Fruit fly (Drosophila melanogaster) whole organism, embryonic: ENCODE data around the gene p115.

Experiments
- Atf-2 ChIP-seq: fragments of 200-800 bp; sonication (Bioruptor generic); optimal IDR thresholded peaks from 2 replicates; lab custom pipeline; 2016; ENCODE audit warnings: missing biosample characterization, missing genetic modification characterization
- Atf6 ChIP-seq: fragments of 200-800 bp; sonication (Bioruptor generic); IDR thresholded peaks from 2 replicates; pipeline ENCODE4 v1.3.6; 2022; ENCODE audit warnings: missing biosample characterization, missing genetic modification characterization
- Bteb2 ChIP-seq: fragments of 200-800 bp; sonication (Bioruptor generic); optimal IDR thresholded peaks from 2 replicates; lab custom pipeline; 2016; ENCODE audit warnings: missing biosample characterization, missing genetic modification characterization
- CG12391 ChIP-seq: fragments of 200-800 bp; sonication (Bioruptor generic); optimal IDR thresholded peaks from 3 replicates; lab custom pipeline; 2018; ENCODE audit warnings: missing biosample characterization, mild to moderate bottlenecking, missing genetic modification characterization, moderate library complexity
- CG14050 ChIP-seq: fragments of 200-800 bp; sonication (Bioruptor generic); IDR thresholded peaks from 3 replicates; pipeline ENCODE4 v1.3.6; 2022; ENCODE audit warnings: missing biosample characterization, missing genetic modification characterization
- CG14441 ChIP-seq: fragments of 200-800 bp; sonication (Bioruptor generic); IDR thresholded peaks from 2 replicates; pipeline ENCODE4 v1.3.6; 2022; ENCODE audit warnings: missing biosample characterization, missing genetic modification characterization
- CG15514 ChIP-seq: fragments of 200-800 bp; sonication (Bioruptor generic); optimal IDR thresholded peaks from 3 replicates; lab custom pipeline; 2017; ENCODE audit warnings: missing biosample characterization, missing genetic modification characterization, mild to moderate bottlenecking, moderate library complexity, missing genetic modification reagents
- CG1603 ChIP-seq: fragments of 200-800 bp; sonication (Bioruptor generic); optimal IDR thresholded peaks from 2 replicates; lab custom pipeline; 2019; ENCODE audit warnings: missing biosample characterization, mild to moderate bottlenecking, missing genetic modification characterization, moderate library complexity
- CG16813 ChIP-seq: fragments of 200-800 bp; sonication (Bioruptor generic); IDR thresholded peaks from 3 replicates; pipeline ENCODE4 v1.3.6; 2022; ENCODE audit warnings: missing biosample characterization, missing genetic modification characterization; ENCODE audit not compliant: partially characterized antibody
- CG17802 ChIP-seq: fragments of 200-800 bp; sonication (Bioruptor generic); optimal IDR thresholded peaks from 2 replicates; lab custom pipeline; 2018; ENCODE audit warnings: missing biosample characterization, mild to moderate bottlenecking, missing genetic modification characterization, moderate library complexity
- CG2129 ChIP-seq: fragments of 200-800 bp; sonication (Bioruptor generic); IDR thresholded peaks from 2 replicates; pipeline ENCODE4 v1.3.6; 2022; ENCODE audit warnings: missing biosample characterization, missing genetic modification characterization; ENCODE audit not compliant: partially characterized antibody
- CG30020 ChIP-seq: fragments of 200-800 bp; optimal IDR thresholded peaks from 2 replicates; lab custom pipeline; 2019; ENCODE audit warnings: missing biosample characterization, mild to moderate bottlenecking, missing genetic modification characterization, moderate library complexity
- CG32767 ChIP-seq: fragments of 200-800 bp; sonication (Bioruptor generic); IDR thresholded peaks from 2 replicates; pipeline ENCODE4 v1.3.6; 2022; ENCODE audit warnings: missing biosample characterization, missing genetic modification characterization
- CG34224 ChIP-seq: fragments of 200-800 bp; sonication (Bioruptor generic); IDR thresholded peaks from 3 replicates; pipeline ENCODE4 v1.3.6; 2022; ENCODE audit warnings: missing biosample characterization, missing genetic modification characterization; ENCODE audit not compliant: partially characterized antibody
- CG5180 ChIP-seq: fragments of 200-800 bp; sonication (Bioruptor generic); optimal IDR thresholded peaks from 3 replicates; lab custom pipeline; 2017; ENCODE audit warnings: missing biosample characterization, missing genetic modification characterization, mild to moderate bottlenecking, moderate library complexity, missing genetic modification reagents
- CG7556 ChIP-seq: fragments of 200-800 bp; sonication (Bioruptor generic); optimal IDR thresholded peaks from 2 replicates; lab custom pipeline; 2017; ENCODE audit warnings: missing biosample characterization, mild to moderate bottlenecking, missing genetic modification characterization
- CG7839 ChIP-seq: fragments of 200-800 bp; sonication (Bioruptor generic); optimal IDR thresholded peaks from 3 replicates; lab custom pipeline; 2018; ENCODE audit warnings: missing biosample characterization, mild to moderate bottlenecking, missing genetic modification characterization, moderate library complexity
- CG8478 ChIP-seq: fragments of >200 bp; optimal IDR thresholded peaks from 2 replicates; lab custom pipeline; 2018
- CG9797 ChIP-seq: fragments of 200-800 bp; sonication (Bioruptor generic); optimal IDR thresholded peaks from 3 replicates; lab custom pipeline; 2018; ENCODE audit warnings: missing biosample characterization, mild to moderate bottlenecking, missing genetic modification characterization
- CHES-1-like ChIP-seq: fragments of 200-800 bp; sonication (Bioruptor generic); optimal IDR thresholded peaks from 2 replicates; lab custom pipeline; 2016; ENCODE audit warnings: missing biosample characterization, missing genetic modification characterization
- Dfd ChIP-seq, 2 experiments: fragments of >200 bp; optimal IDR thresholded peaks; 2 replicates each; lab custom pipeline; 2017; ENCODE audit warnings: missing biosample characterization in 2 of 2, missing genetic modification characterization in 2 of 2
- Dip2 ChIP-seq: fragments of 200-800 bp; sonication (Bioruptor generic); IDR thresholded peaks from 2 replicates; pipeline ENCODE4 v1.3.6; 2022; ENCODE audit warnings: missing biosample characterization, missing genetic modification characterization
- Dip3 ChIP-seq: fragments of 200-800 bp; sonication (Bioruptor generic); optimal IDR thresholded peaks from 3 replicates; lab custom pipeline; 2016; ENCODE audit warnings: missing biosample characterization, missing genetic modification characterization
- Doc3 ChIP-seq: fragments of 200-800 bp; sonication (Bioruptor generic); IDR thresholded peaks from 3 replicates; pipeline ENCODE4 v1.3.6; 2022; ENCODE audit warnings: missing biosample characterization, missing genetic modification characterization; ENCODE audit not compliant: partially characterized antibody
- Ets65A ChIP-seq: fragments of 200-800 bp; sonication (Bioruptor generic); peaks from one replicate; lab custom pipeline; 2016; ENCODE audit warnings: missing biosample characterization, missing genetic modification characterization
- NC2β ChIP-seq: fragments of 200-800 bp; sonication (Bioruptor generic); optimal IDR thresholded peaks from 2 replicates; lab custom pipeline; 2016; ENCODE audit warnings: missing biosample characterization, missing genetic modification characterization
- Oaz ChIP-seq: fragments of 200-800 bp; sonication (Bioruptor generic); IDR thresholded peaks from 2 replicates; pipeline ENCODE4 v1.3.6; 2022; ENCODE audit warnings: missing biosample characterization, missing genetic modification characterization
- Pdp1 ChIP-seq, 2 experiments: fragments of 200-800 bp; sonication (Bioruptor generic); optimal IDR thresholded peaks; 3 replicates each; lab custom pipeline; 2016; ENCODE audit warnings: missing biosample characterization in 2 of 2, missing genetic modification characterization in 2 of 2, mild to moderate bottlenecking in 1 of 2, moderate library complexity in 1 of 2
- Poxn ChIP-seq: fragments of 200-800 bp; sonication (Bioruptor generic); IDR thresholded peaks from 2 replicates; pipeline ENCODE4 v1.3.6; 2022; ENCODE audit warnings: missing biosample characterization, missing genetic modification characterization
- Rfx ChIP-seq: fragments of 200-800 bp; sonication (Bioruptor generic); IDR thresholded peaks from 2 replicates; pipeline ENCODE4 v1.3.6; 2022; ENCODE audit warnings: missing biosample characterization, missing genetic modification characterization
- ab ChIP-seq: fragments of 200-800 bp; sonication (Bioruptor generic); optimal IDR thresholded peaks from 2 replicates; lab custom pipeline; 2016; ENCODE audit warnings: missing biosample characterization, missing genetic modification characterization
- btn ChIP-seq: fragments of 200-800 bp; sonication (Bioruptor generic); optimal IDR thresholded peaks from 2 replicates; lab custom pipeline; 2016; ENCODE audit warnings: missing biosample characterization, missing genetic modification characterization
- chm ChIP-seq: fragments of 200-800 bp; sonication (Bioruptor generic); IDR thresholded peaks from 2 replicates; pipeline ENCODE4 v1.3.6; 2022; ENCODE audit warnings: missing biosample characterization, missing genetic modification characterization
- dati ChIP-seq: fragments of 200-800 bp; sonication (Bioruptor generic); IDR thresholded peaks from 2 replicates; pipeline ENCODE4 v1.3.6; 2022; ENCODE audit warnings: missing biosample characterization, missing genetic modification characterization
- dimm ChIP-seq: fragments of 200-800 bp; sonication (Bioruptor generic); IDR thresholded peaks from 2 replicates; pipeline ENCODE4 v1.3.6; 2022; ENCODE audit warnings: missing biosample characterization, missing genetic modification characterization
- gem ChIP-seq: fragments of 200-800 bp; sonication (Bioruptor generic); optimal IDR thresholded peaks from 2 replicates; lab custom pipeline; 2019; ENCODE audit warnings: missing biosample characterization, mild to moderate bottlenecking, missing genetic modification characterization, moderate library complexity
- gro ChIP-seq: fragments of 200-800 bp; sonication (Bioruptor generic); optimal IDR thresholded peaks from 2 replicates; lab custom pipeline; 2016; ENCODE audit warnings: missing biosample characterization, missing genetic modification characterization
- hbn ChIP-seq: fragments of 200-800 bp; sonication (Bioruptor generic); IDR thresholded peaks from 2 replicates; pipeline ENCODE4 v1.3.6; 2022; ENCODE audit warnings: missing biosample characterization, missing genetic modification characterization; ENCODE audit not compliant: partially characterized antibody
- ind ChIP-seq: fragments of 200-800 bp; sonication (Bioruptor generic); optimal IDR thresholded peaks from 3 replicates; lab custom pipeline; 2016; ENCODE audit warnings: missing biosample characterization, missing genetic modification characterization
- ken ChIP-seq: fragments of 200-800 bp; sonication (Bioruptor generic); IDR thresholded peaks from 3 replicates; pipeline ENCODE4 v1.3.6; 2022; ENCODE audit warnings: missing biosample characterization, missing genetic modification characterization
- nau ChIP-seq: fragments of 200-800 bp; sonication (Bioruptor generic); optimal IDR thresholded peaks from 3 replicates; lab custom pipeline; 2017; ENCODE audit warnings: missing biosample characterization, mild to moderate bottlenecking, missing genetic modification characterization, missing genetic modification reagents
- nerfin-2 ChIP-seq: fragments of 200-800 bp; sonication (Bioruptor generic); IDR thresholded peaks from 2 replicates; pipeline ENCODE4 v1.3.6; 2022; ENCODE audit warnings: missing biosample characterization, missing genetic modification characterization; ENCODE audit not compliant: partially characterized antibody
- otp ChIP-seq: fragments of 200-800 bp; sonication (Bioruptor generic); IDR thresholded peaks from 3 replicates; pipeline ENCODE4, ENCODE4 v1.3.6; 2022; ENCODE audit warnings: missing biosample characterization, missing genetic modification characterization
- pfk ChIP-seq: fragments of 200-800 bp; sonication (Bioruptor generic); optimal IDR thresholded peaks from 2 replicates; lab custom pipeline; 2018; ENCODE audit warnings: missing biosample characterization, mild to moderate bottlenecking, missing genetic modification characterization, moderate library complexity
- pho ChIP-seq: fragments of 200-800 bp; sonication (Bioruptor generic); optimal IDR thresholded peaks from 2 replicates; lab custom pipeline; 2016; ENCODE audit warnings: missing biosample characterization, missing genetic modification characterization
- repo ChIP-seq: fragments of 200-800 bp; sonication (Bioruptor generic); optimal IDR thresholded peaks from 2 replicates; lab custom pipeline; 2016; ENCODE audit warnings: missing biosample characterization, missing genetic modification characterization
- sens ChIP-seq: fragments of 200-800 bp; sonication (Bioruptor generic); peaks from one replicate; lab custom pipeline; 2016; ENCODE audit warnings: missing biosample characterization, missing genetic modification characterization
- shn ChIP-seq: fragments of 200-800 bp; sonication (Bioruptor generic); optimal IDR thresholded peaks from 3 replicates; lab custom pipeline; 2016; ENCODE audit warnings: missing biosample characterization, missing genetic modification characterization
- sob ChIP-seq: fragments of 200-800 bp; sonication (Bioruptor generic); IDR thresholded peaks from 2 replicates; pipeline ENCODE4 v1.3.6; 2022; ENCODE audit warnings: missing biosample characterization, missing genetic modification characterization
- ssp ChIP-seq: fragments of 200-800 bp; sonication (Bioruptor generic); IDR thresholded peaks from 2 replicates; pipeline ENCODE4 v1.3.6; 2022; ENCODE audit warnings: missing biosample characterization, missing genetic modification characterization

p115 gene

DNA sequence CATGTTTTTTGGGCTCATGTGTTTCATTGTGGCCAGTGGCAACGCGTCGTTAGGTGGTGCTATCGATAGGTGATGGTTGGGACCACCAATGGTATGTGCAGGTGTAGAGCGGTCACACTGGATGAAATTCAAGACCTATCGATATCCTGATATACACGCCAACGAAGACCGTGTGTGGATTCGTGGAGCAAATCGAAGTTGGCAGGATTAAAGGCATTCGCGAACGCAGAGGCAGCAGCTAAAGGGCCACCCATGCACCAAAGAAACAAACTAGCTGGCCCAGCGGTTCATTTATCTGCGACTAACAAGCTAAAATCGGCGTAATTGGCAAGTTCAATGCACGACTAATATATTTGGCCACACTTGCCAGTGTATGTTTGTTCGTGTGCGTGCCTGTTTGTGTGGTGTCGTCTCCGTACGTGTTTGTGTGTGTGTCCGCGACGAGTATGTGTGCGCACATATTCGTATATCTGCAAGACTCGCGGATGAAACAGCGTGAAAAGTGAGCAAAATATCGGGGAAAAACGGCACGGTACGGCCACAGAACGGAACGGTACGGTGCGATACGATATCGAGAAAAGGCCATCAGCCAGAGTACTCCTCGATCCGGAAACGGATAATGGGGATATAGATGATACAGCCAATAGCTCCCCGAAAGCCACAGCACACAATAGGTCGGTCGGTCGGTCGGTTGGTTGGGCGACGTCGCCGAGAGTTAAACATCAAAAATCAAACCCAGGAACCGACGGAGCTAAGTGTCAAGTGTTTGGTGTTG, 42.2 kb downstream of the p115 start, which contains the start of gene Ubr3:
TSS of gene Ubr3 (plus strand) at position 99 of the 775 bp plus-strand sequence.
- no peak for TF ChIP-seq pho (GFP tag; lab: Kevin White, UChicago)
- no peak for TF ChIP-seq Oaz
- TF ChIP-seq nerfin-2 (GFP tag; lab: Robert Waterston, UW): peak; percentile 66
- peak; percentile 95 for TF ChIP-seq CG8478 (lab: Kevin White, UChicago)
- TF ChIP-seq sob (GFP tag; lab: Robert Waterston, UW): no peak
- no peak for TF ChIP-seq CG14441
- peak; percentile 82 for TF ChIP-seq CG9797 (GFP tag; lab: Kevin White, UChicago)
- peak; percentile 71 for TF ChIP-seq CG1603 (tag; lab: Kevin White, UChicago)
- peak; percentile 29 for TF ChIP-seq CG30020
- no peak for TF ChIP-seq CHES-1-like
- TF ChIP-seq ssp (GFP tag; lab: Robert Waterston, UW): peak; percentile 90
- TF ChIP-seq Atf-2 (GFP tag; lab: Kevin White, UChicago): no peak
- TF ChIP-seq dimm (GFP tag; lab: Robert Waterston, UW): no peak
- peak; percentile 80 for TF ChIP-seq Ets65A (GFP tag; lab: Kevin White, UChicago)
- peak; percentile 42; the same call in 1 of the 2 replicates for TF ChIP-seq hbn (GFP tag; lab: Robert Waterston, UW)
- no peak for TF ChIP-seq btn
- no peak for TF ChIP-seq ken (GFP tag; lab: Robert Waterston, UW)
- TF ChIP-seq otp (GFP tag; lab: Robert Waterston, UW): no peak
- peak; percentile 7 for TF ChIP-seq shn (GFP tag; lab: Kevin White, UChicago)
- TF ChIP-seq pfk (GFP tag; lab: Kevin White, UChicago): no peak
- TF ChIP-seq nau (GFP tag; lab: Kevin White, UChicago): no peak
- TF ChIP-seq Bteb2 (GFP tag; lab: Kevin White, UChicago): no peak
- TF ChIP-seq sens (GFP tag; lab: Kevin White, UChicago): peak; percentile 60
- peak; percentile 37 for TF ChIP-seq CG15514 (GFP tag; lab: Kevin White, UChicago)
- no peak for TF ChIP-seq Atf6 (GFP tag; lab: Robert Waterston, UW)
- TF ChIP-seq CG14050 (GFP tag; lab: Robert Waterston, UW): no peak
- TF ChIP-seq CG7839 (tag; lab: Kevin White, UChicago): peak; percentile 5
- TF ChIP-seq repo: no peak
- TF ChIP-seq gro (GFP tag; lab: Kevin White, UChicago): no peak
- no peak for TF ChIP-seq Dfd (GFP tag; optimal IDR thresholded peaks at IDR 0.05; lab: Kevin White, UChicago)
- peak in 1 of 2 experiments; percentile 19 for TF ChIP-seq Pdp1 (GFP tag; optimal IDR thresholded peaks at IDR 0.05; lab: Kevin White, UChicago)
- peak; percentile 35 for TF ChIP-seq NC2β (GFP tag; lab: Kevin White, UChicago)
- no peak for TF ChIP-seq Dip2
- TF ChIP-seq Rfx (GFP tag; lab: Robert Waterston, UW): peak; percentile 42
- no peak for TF ChIP-seq dati (GFP tag; lab: Robert Waterston, UW)
- no peak for TF ChIP-seq gem (tag; lab: Kevin White, UChicago)
- no peak for TF ChIP-seq CG32767 (GFP tag; lab: Robert Waterston, UW)
- peak; percentile 50 for TF ChIP-seq CG17802 (tag; lab: Kevin White, UChicago)
- TF ChIP-seq CG2129 (GFP tag; lab: Robert Waterston, UW): 0 out of 2 replicates have a peak, but pooled peaks have one; percentile 30
- TF ChIP-seq CG12391 (tag; lab: Kevin White, UChicago): peak; percentile 9
- TF ChIP-seq Dip3 (GFP tag; lab: Kevin White, UChicago): no peak
- TF ChIP-seq CG5180 (GFP tag; lab: Kevin White, UChicago): no peak
- TF ChIP-seq CG16813 (GFP tag; lab: Robert Waterston, UW): peak; percentile 80
- TF ChIP-seq CG7556 (GFP tag; lab: Kevin White, UChicago): no peak
- TF ChIP-seq ab (GFP tag; lab: Kevin White, UChicago): no peak
- peak; percentile 54; the same call in 1 of the 3 replicates for TF ChIP-seq Doc3 (GFP tag; lab: Robert Waterston, UW)
- TF ChIP-seq ind (GFP tag; lab: Kevin White, UChicago): no peak
- TF ChIP-seq Poxn (GFP tag; lab: Robert Waterston, UW): no peak
- TF ChIP-seq CG34224 (GFP tag; lab: Robert Waterston, UW): peak; percentile 66; the same call in 2 of the 3 replicates
- TF ChIP-seq chm (GFP tag; lab: Robert Waterston, UW): no peak
